Fruit fly (Drosophila melanogaster): Measurements from ENCODE around the gene mio.

dm6 chr2L:2252241-2252640 lies 35.2 kb downstream of the mio start, which contains the start of gene CG17239:
- no peak for TF ChIP-seq CG8301 (tag; optimal IDR thresholded peaks at IDR 0.05)
- no peak for TF ChIP-seq CG32121 (GFP tag; IDR thresholded peaks at IDR 0.05)
- TF ChIP-seq CG13204 (GFP tag; optimal IDR thresholded peaks at IDR 0.05) = no peak
- no peak for TF ChIP-seq CG17806 (tag; optimal IDR thresholded peaks at IDR 0.05)
- no peak for TF ChIP-seq rn (GFP tag; IDR thresholded peaks at IDR 0.05)
- TF ChIP-seq CG8159 (tag; optimal IDR thresholded peaks at IDR 0.05) = no peak
- no peak for TF ChIP-seq Ets98B (GFP tag; IDR thresholded peaks at IDR 0.05)
- TF ChIP-seq CG14655 (GFP tag; optimal IDR thresholded peaks at IDR 0.05) = no peak
- no peak for TF ChIP-seq CG9948 (tag; optimal IDR thresholded peaks at IDR 0.05)
- no peak for TF ChIP-seq CG15710 (tag; optimal IDR thresholded peaks at IDR 0.05)
